Fruit fly (Drosophila melanogaster) S2 (cell line): Measurements from ENCODE around the gene Pfdn5.

ENCODE experiments used
- CG8478 ChIP-seq: fragments of >200 bp; optimal IDR thresholded peaks from 2 replicates; lab custom pipeline; 2018
- CTCF ChIP-seq, 2 experiments: fragments of >200 bp; optimal IDR thresholded peaks; 2 replicates each; lab custom pipeline; 2018

Pfdn5 gene

dm6 chr3R:22465984-22466530 is 20.8 kb upstream of the Pfdn5 start, which contains the start of gene Pebp1:
Pebp1 (plus strand) TSS chr3R:22466034.
- no peak for TF ChIP-seq CG8478 (lab: Kevin White, UChicago)
- TF ChIP-seq CTCF (optimal IDR thresholded peaks at IDR 0.05; lab: Kevin White, UChicago): no peak

- TF ChIP-seq CTCF (optimal IDR thresholded peaks at IDR 0.05; lab: Kevin White, UChicago) (no peak), CG8478 (lab: Kevin White, UChicago) (no peak)
Measured at dm6 chr3R:22467939-22468571, 18.8 kb upstream of the Pfdn5 start, which contains the start of the genes CG5377 and Nrx-1. CG5377 (minus strand) TSS chr3R:22468157. Nrx-1 (plus strand) TSS chr3R:22468512.

- no peak for TF ChIP-seq CG8478 (lab: Kevin White, UChicago)
- TF ChIP-seq CTCF (optimal IDR thresholded peaks at IDR 0.05; lab: Kevin White, UChicago): no peak
Measured at dm6 chr3R:22468829-22469487, 17.9 kb upstream of the Pfdn5 start.

dm6 chr3R:22470064-22470463 is 16.8 kb upstream of the Pfdn5 start:
- TF ChIP-seq CTCF (optimal IDR thresholded peaks at IDR 0.05; lab: Kevin White, UChicago): no peak
- no peak for TF ChIP-seq CG8478 (lab: Kevin White, UChicago)

dm6 chr3R:22483537-22483936 is 3.3 kb upstream of the Pfdn5 start:
- TF ChIP-seq CTCF (optimal IDR thresholded peaks at IDR 0.05; lab: Kevin White, UChicago): no peak

- TF ChIP-seq CTCF (optimal IDR thresholded peaks at IDR 0.05; lab: Kevin White, UChicago) (no peak), CG8478 (lab: Kevin White, UChicago) (no peak)
Measured at dm6 chr3R:22488855-22489254, 2.0 kb downstream of the Pfdn5 start, which contains the start of gene CG5376. CG5376 (minus strand) TSS chr3R:22488955.

- TF ChIP-seq CTCF (optimal IDR thresholded peaks at IDR 0.05; lab: Kevin White, UChicago): no peak
- TF ChIP-seq CG8478 (lab: Kevin White, UChicago): no peak
Measured at dm6 chr3R:22491088-22491879, 4.4 kb downstream of the Pfdn5 start, which contains the start of the genes CCT1 and tHMG1. CCT1 (minus strand) TSS chr3R:22491439. tHMG1 (plus strand) TSS chr3R:22491829.

dm6 chr3R:22492767-22493166 is 5.9 kb downstream of the Pfdn5 start, which contains the start of gene tHMG2:
tHMG2 (plus strand) TSS chr3R:22492953.
- TF ChIP-seq CG8478 (lab: Kevin White, UChicago): no peak
- no peak for TF ChIP-seq CTCF (optimal IDR thresholded peaks at IDR 0.05; lab: Kevin White, UChicago)

- TF ChIP-seq CTCF (optimal IDR thresholded peaks at IDR 0.05; lab: Kevin White, UChicago) (no peak), CG8478 (lab: Kevin White, UChicago) (no peak)
Measured at dm6 chr3R:22494523-22495309, 7.9 kb downstream of the Pfdn5 start.

- no peak for TF ChIP-seq CTCF (optimal IDR thresholded peaks at IDR 0.05; lab: Kevin White, UChicago)
- TF ChIP-seq CG8478 (lab: Kevin White, UChicago): no peak
Measured at dm6 chr3R:22497025-22497424, 10.2 kb downstream of the Pfdn5 start, which contains the start of gene Octbeta1R. Octbeta1R (plus strand) TSS chr3R:22497215.

dm6 chr3R:22503630-22504029 is 16.8 kb downstream of the Pfdn5 start:
- no peak for TF ChIP-seq CTCF (optimal IDR thresholded peaks at IDR 0.05; lab: Kevin White, UChicago)
- no peak for TF ChIP-seq CG8478 (lab: Kevin White, UChicago)

- no peak for TF ChIP-seq CG8478 (lab: Kevin White, UChicago)
- no peak for TF ChIP-seq CTCF (optimal IDR thresholded peaks at IDR 0.05; lab: Kevin White, UChicago)
Measured at dm6 chr3R:22515384-22515783, 28.5 kb downstream of the Pfdn5 start.

dm6 chr3R:22518285-22518684 is 31.4 kb downstream of the Pfdn5 start:
- no peak for TF ChIP-seq CG8478 (lab: Kevin White, UChicago)
- TF ChIP-seq CTCF (optimal IDR thresholded peaks at IDR 0.05; lab: Kevin White, UChicago): no peak

dm6 chr3R:22518760-22519159 is 31.9 kb downstream of the Pfdn5 start:
- TF ChIP-seq CG8478 (lab: Kevin White, UChicago) (no peak), CTCF (optimal IDR thresholded peaks at IDR 0.05; lab: Kevin White, UChicago) (no peak)
